Worm (Caenorhabditis elegans): Measurements from ENCODE around the gene sdz-38.
A peak's percentile ranks its signal among the peaks of the same experiment; 100 is the strongest.

The sdz-38 gene

DNA sequence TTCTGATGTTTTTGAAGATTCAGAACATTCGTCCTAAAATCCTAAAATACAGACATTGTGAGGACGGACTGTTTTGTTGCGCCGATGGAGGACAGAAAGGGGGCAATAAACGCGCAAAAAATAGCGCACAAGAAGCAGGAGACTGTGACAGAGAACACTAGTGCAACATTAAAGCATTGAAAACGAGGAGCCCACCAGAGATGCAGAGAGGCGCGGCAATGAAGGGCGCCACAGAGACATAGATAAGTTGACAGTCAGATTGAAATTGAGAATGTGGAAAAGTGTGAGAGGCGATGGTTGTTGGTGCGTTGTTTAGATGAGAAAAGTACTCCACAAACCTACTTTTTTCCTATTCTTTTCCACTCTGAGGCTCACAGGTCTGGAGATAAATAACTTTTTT, 6.7 kb downstream of the sdz-38 start, which contains the start of gene aakg-5 (continued):
- TF ChIP-seq lin-35 (GFP tag; optimal IDR thresholded peaks at IDR 0.05) (peak in 1 of 3 experiments; percentile 32), him-1 (tag; optimal IDR thresholded peaks at IDR 0.05) (no peak), T26A5.8 (tag; optimal IDR thresholded peaks at IDR 0.05) (no peak), egl-44 (GFP tag; IDR thresholded peaks at IDR 0.05) (no peak), snpc-4 (GFP tag; optimal IDR thresholded peaks at IDR 0.05) (no peak), snpc-4 (tag; optimal IDR thresholded peaks at IDR 0.05) (peak in 1 of 4 experiments; percentile 64), dpff-1 (tag; optimal IDR thresholded peaks at IDR 0.05) (no peak)

DNA sequence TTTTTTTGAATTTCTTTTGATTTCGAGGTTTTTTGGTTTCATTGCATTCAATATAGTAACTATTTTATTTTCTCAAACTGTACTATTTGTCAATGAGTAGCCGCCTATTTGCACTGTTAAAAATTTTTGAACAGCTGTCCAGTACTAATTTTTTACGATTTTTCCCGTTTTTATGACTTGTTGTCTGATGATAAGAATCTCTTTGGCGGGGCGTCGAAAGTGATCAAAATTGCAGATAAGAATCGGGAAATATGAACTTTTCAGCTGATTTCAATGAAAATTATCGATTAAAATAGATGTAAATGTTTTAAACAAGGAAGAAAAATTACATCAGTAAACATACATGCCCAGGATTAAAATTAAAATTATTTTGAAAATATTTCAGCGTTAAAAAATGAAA, 7.5 kb downstream of the sdz-38 start:
- TF ChIP-seq lin-26 (GFP tag; IDR thresholded peaks at IDR 0.05) (no peak), madf-10 (tag; optimal IDR thresholded peaks at IDR 0.05) (no peak), hlh-12 (tag; optimal IDR thresholded peaks at IDR 0.05) (no peak), xnd-1 (tag; optimal IDR thresholded peaks at IDR 0.05) (no peak), egrh-3 (GFP tag; IDR thresholded peaks at IDR 0.05) (no peak), ceh-40 (GFP tag; IDR thresholded peaks at IDR 0.05) (no peak), nhr-80 (tag; optimal IDR thresholded peaks at IDR 0.05) (peak; percentile 70)

- no peak for TF ChIP-seq mes-4 (tag; optimal IDR thresholded peaks at IDR 0.05)
- 0 out of 2 replicates have a peak, but pooled peaks have one; percentile 10 for TF ChIP-seq nfyb-1 (GFP tag; IDR thresholded peaks at IDR 0.05)
- no peak for TF ChIP-seq bed-1 (GFP tag; IDR thresholded peaks at IDR 0.05)
- no peak for TF ChIP-seq repo-1 (tag; optimal IDR thresholded peaks at IDR 0.05)
- TF ChIP-seq egrh-3 (GFP tag; IDR thresholded peaks at IDR 0.05): no peak
- peak; percentile 19 for TF ChIP-seq K12H6.12 (tag; optimal IDR thresholded peaks at IDR 0.05)
- peak; percentile 4 for TF ChIP-seq snpc-1.3 (tag; optimal IDR thresholded peaks at IDR 0.05; ENCODE audit: insufficient read depth)
- no peak for TF ChIP-seq ceh-79 (tag; optimal IDR thresholded peaks at IDR 0.05)
- TF ChIP-seq Y53F4B.3 (GFP tag; IDR thresholded peaks at IDR 0.05): no peak
- TF ChIP-seq atf-7 (tag; optimal IDR thresholded peaks at IDR 0.05): no peak
- no peak for TF ChIP-seq B0261.1 (tag; optimal IDR thresholded peaks at IDR 0.05)
- peak in 1 of 2 experiments; percentile 10 for TF ChIP-seq rec-8 (tag; optimal IDR thresholded peaks at IDR 0.05)
- TF ChIP-seq nfya-1 (tag; optimal IDR thresholded peaks at IDR 0.05; ENCODE audit: borderline replicate concordance, insufficient read depth): no peak
- peak; percentile 73 for TF ChIP-seq hmg-1.2 (GFP tag; IDR thresholded peaks at IDR 0.05)
- no peak for TF ChIP-seq F37B4.10 (GFP tag; IDR thresholded peaks at IDR 0.05)
- no peak for TF ChIP-seq cebp-1 (GFP tag; IDR thresholded peaks at IDR 0.05)
- no peak for TF ChIP-seq cebp-1 (tag; optimal IDR thresholded peaks at IDR 0.05)
Measured at ce11 chrII:9970438-9971092, 11.1 kb downstream of the sdz-38 start, which contains the start of gene R53.5. R53.5 (minus strand) TSS chrII:9970488.

ce11 chrII:9967999-9968706, 13.5 kb downstream of the sdz-38 start, which contains the start of the genes R53.4 and psf-1:
R53.4 (minus strand) TSS chrII:9968049.
psf-1 (plus strand) TSS chrII:9968673.
- TF ChIP-seq hmg-20 (GFP tag; IDR thresholded peaks at IDR 0.05): no peak
- TF ChIP-seq let-607 (tag; optimal IDR thresholded peaks at IDR 0.05): no peak
- TF ChIP-seq pha-4 (tag; optimal IDR thresholded peaks at IDR 0.05): no peak
- TF ChIP-seq ZK185.1 (tag; optimal IDR thresholded peaks at IDR 0.05; ENCODE audit: poor library complexity, severe bottlenecking): peak; percentile 78
- TF ChIP-seq dox-1 (GFP tag; IDR thresholded peaks at IDR 0.05): peak; percentile 77
- TF ChIP-seq C06A6.2 (GFP tag; conservative IDR thresholded peaks at IDR 0.05): no peak
- peak; percentile 19; the same call in 1 of the 2 replicates for TF ChIP-seq madf-8 (GFP tag; conservative IDR thresholded peaks at IDR 0.05)
- TF ChIP-seq lir-1 (GFP tag; conservative IDR thresholded peaks at IDR 0.05): 0 out of 2 replicates have a peak, but pooled peaks have one; percentile 32
- no peak for TF ChIP-seq somi-1 (GFP tag; optimal IDR thresholded peaks at IDR 0.05)
- TF ChIP-seq nhr-179 (tag; optimal IDR thresholded peaks at IDR 0.05): no peak
- TF ChIP-seq snpc-4 (GFP tag; optimal IDR thresholded peaks at IDR 0.05): no peak
- TF ChIP-seq snpc-4 (tag; optimal IDR thresholded peaks at IDR 0.05): peak in 2 of 4 experiments; percentile 10 to 31
- peak; percentile 47; the same call in 1 of the 2 replicates for TF ChIP-seq let-526 (GFP tag; IDR thresholded peaks at IDR 0.05)
- no peak for TF ChIP-seq him-1 (tag; optimal IDR thresholded peaks at IDR 0.05)
- no peak for TF ChIP-seq sdz-38 (tag; optimal IDR thresholded peaks at IDR 0.05)
- no peak for TF ChIP-seq ztf-22 (GFP tag; optimal IDR thresholded peaks at IDR 0.05)
